Fruit fly (Drosophila melanogaster): ENCODE measurements around the gene CG9691.

- no peak for TF ChIP-seq Mnt (GFP tag; optimal IDR thresholded peaks at IDR 0.05)
- no peak for TF ChIP-seq CG1620 (GFP tag; optimal IDR thresholded peaks at IDR 0.05)
- no peak for TF ChIP-seq CG12768 (GFP tag; optimal IDR thresholded peaks at IDR 0.05)
- TF ChIP-seq cnc (optimal IDR thresholded peaks at IDR 0.05), result no peak
- TF ChIP-seq CG7101 (tag; optimal IDR thresholded peaks at IDR 0.05), result no peak
- no peak for TF ChIP-seq tj (GFP tag; optimal IDR thresholded peaks at IDR 0.05)
- no peak for TF ChIP-seq Hr96 (GFP tag; optimal IDR thresholded peaks at IDR 0.05)
- TF ChIP-seq CG5204 (GFP tag; optimal IDR thresholded peaks at IDR 0.05), result no peak
- TF ChIP-seq kay (GFP tag; ENCODE audit: borderline replicate concordance), result no peak
- TF ChIP-seq toe (GFP tag; optimal IDR thresholded peaks at IDR 0.05), result no peak
- no peak for TF ChIP-seq Clk (GFP tag; optimal IDR thresholded peaks at IDR 0.05)
Measured at dm6 chrX:9892834-9893233, 8.6 kb downstream of the CG9691 start.
